Worm (Caenorhabditis elegans) whole organism, midembryonic: Measurements from ENCODE around the gene scl-9.

ENCODE experiments used
- T22C8.4 ChIP-seq: fragments of 200-800 bp; sonication (Bioruptor generic); IDR thresholded peaks from 2 replicates; pipeline ENCODE4 v1.3.6; 2022; ENCODE audit warnings: missing genetic modification characterization, missing compliant biosample characterization
- cog-1 ChIP-seq: sonication (generic microtip); optimal IDR thresholded peaks from 2 replicates; lab custom pipeline; 2016; ENCODE audit warnings: missing genetic modification characterization, missing compliant biosample characterization
- flt-1 ChIP-seq: fragments of 200-800 bp; sonication (Bioruptor generic); IDR thresholded peaks from 2 replicates; pipeline ENCODE4 v1.3.6; 2022; ENCODE audit warnings: missing genetic modification characterization, missing compliant biosample characterization
- klf-2 ChIP-seq: fragments of 200-800 bp; sonication (Bioruptor generic); conservative IDR thresholded peaks from 2 replicates; pipeline ENCODE4 v1.3.6; 2022; ENCODE audit warnings: missing genetic modification reagents, missing genetic modification characterization, missing compliant biosample characterization
- med-1 ChIP-seq: sonication (generic microtip); optimal IDR thresholded peaks from 2 replicates; lab custom pipeline; 2017; ENCODE audit warnings: missing genetic modification characterization, mild to moderate bottlenecking, missing compliant biosample characterization, antibody characterized with exemption, missing genetic modification reagents; ENCODE audit not compliant: insufficient read depth
- ref-1 ChIP-seq: fragments of 200-800 bp; sonication (Bioruptor generic); conservative IDR thresholded peaks from 2 replicates; pipeline ENCODE4 v1.3.6; 2022; ENCODE audit warnings: missing genetic modification reagents, missing genetic modification characterization, missing compliant biosample characterization
- tab-1 ChIP-seq: fragments of 200-800 bp; sonication (Bioruptor generic); IDR thresholded peaks from 2 replicates; pipeline ENCODE4 v1.3.6; 2022; ENCODE audit warnings: missing genetic modification characterization, missing compliant biosample characterization
- ztf-23 ChIP-seq: fragments of 200-800 bp; sonication (Bioruptor generic); IDR thresholded peaks from 2 replicates; pipeline ENCODE4 v1.3.6; 2022; ENCODE audit warnings: missing genetic modification reagents, missing genetic modification characterization, missing compliant biosample characterization
- ztf-29 ChIP-seq: fragments of 200-800 bp; sonication (Bioruptor generic); IDR thresholded peaks from 2 replicates; pipeline ENCODE4 v1.3.6; 2022; ENCODE audit warnings: missing genetic modification reagents, missing genetic modification characterization, missing compliant biosample characterization

scl-9 gene

DNA sequence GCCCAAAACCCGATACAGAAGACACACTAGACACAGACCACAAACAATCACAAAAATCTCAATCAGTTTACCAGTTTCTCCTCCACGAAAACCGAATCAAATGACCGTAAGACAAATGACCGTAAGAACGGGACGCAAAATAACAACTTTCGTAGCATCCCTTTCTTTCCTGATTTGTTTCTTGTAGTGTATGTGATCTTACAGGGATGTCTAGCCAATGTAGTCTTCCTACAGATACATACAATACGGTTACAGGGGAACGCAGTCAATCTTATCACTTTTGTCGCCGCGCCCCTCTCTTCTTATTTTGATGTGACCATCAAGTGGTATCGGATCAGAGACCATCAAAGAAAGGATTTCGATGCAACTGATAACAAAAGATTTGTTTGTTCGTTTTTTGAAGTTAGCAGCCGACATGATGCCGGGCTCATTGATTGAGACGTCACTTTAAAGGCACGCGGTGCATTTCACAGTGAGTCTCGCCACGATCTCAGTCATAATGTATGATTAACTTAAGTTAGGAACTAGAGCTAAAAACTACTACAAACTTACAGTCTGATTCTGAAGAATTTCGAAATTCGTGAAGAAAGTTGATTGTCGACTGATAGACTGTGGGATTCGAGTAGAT, 28.8 kb downstream of the scl-9 start:
- TF ChIP-seq tab-1, result no peak
- no peak for TF ChIP-seq ztf-29
- TF ChIP-seq T22C8.4 (GFP tag; lab: Robert Waterston, UW), result no peak
- TF ChIP-seq ztf-23 (GFP tag; lab: Robert Waterston, UW), result no peak
- TF ChIP-seq cog-1, result no peak
- TF ChIP-seq klf-2 (GFP tag; lab: Robert Waterston, UW), result no peak
- no peak for TF ChIP-seq med-1 (GFP tag; lab: Kevin White, UChicago)
- TF ChIP-seq ref-1 (GFP tag; lab: Robert Waterston, UW), result no peak
- no peak for TF ChIP-seq flt-1

DNA sequence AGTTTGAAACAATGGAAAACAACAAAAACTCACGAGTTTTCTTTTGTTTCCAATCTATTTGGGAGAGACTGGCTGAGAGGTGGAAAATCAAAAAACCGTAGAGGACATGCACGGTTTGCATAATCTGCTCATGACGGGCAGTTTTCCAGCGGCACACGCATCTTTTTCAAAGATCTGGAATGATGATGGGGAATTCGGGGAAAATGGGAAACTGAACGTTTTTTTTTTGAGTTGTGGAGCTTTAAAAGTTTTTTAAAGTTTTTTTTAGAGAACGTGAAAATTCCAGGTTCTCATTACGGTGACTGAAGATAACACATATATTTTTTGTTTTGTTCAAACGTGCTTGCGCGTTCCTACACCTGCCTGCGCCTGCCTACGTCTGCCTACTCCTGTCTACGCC, 29.7 kb downstream of the scl-9 start, which contains the start of gene C39E9.7:
Gene C39E9.7, minus strand, starts transcription at position 101 of the 400 bp plus-strand sequence.
- no peak for TF ChIP-seq cog-1
- TF ChIP-seq ztf-23 (GFP tag; lab: Robert Waterston, UW), result no peak
- no peak for TF ChIP-seq T22C8.4 (GFP tag; lab: Robert Waterston, UW)
- no peak for TF ChIP-seq med-1 (GFP tag; lab: Kevin White, UChicago)
- no peak for TF ChIP-seq tab-1
- no peak for TF ChIP-seq ztf-29
- TF ChIP-seq ref-1 (GFP tag; lab: Robert Waterston, UW), result no peak
- no peak for TF ChIP-seq klf-2 (GFP tag; lab: Robert Waterston, UW)
- no peak for TF ChIP-seq flt-1

DNA sequence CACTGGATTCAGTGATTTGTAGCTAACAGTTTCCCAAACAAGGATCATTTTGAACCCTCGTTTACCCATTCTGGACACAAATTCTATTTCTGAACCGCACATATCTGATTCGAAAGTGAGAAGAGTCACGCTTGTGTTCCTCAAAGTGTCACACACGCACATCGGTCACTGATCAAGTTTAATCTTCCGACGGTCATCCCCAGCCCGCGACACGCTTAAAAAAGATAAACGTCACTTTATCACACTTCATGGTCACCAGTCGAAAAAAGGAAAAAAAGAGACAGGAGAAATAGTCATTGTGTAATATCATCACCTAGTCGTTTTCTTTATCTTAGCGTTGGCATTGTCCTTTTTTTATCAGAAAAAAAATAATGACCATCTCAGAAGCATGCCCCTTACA, 30.7 kb downstream of the scl-9 start:
- TF ChIP-seq cog-1 (no peak), T22C8.4 (GFP tag; lab: Robert Waterston, UW) (no peak), ztf-23 (GFP tag; lab: Robert Waterston, UW) (no peak), ref-1 (GFP tag; lab: Robert Waterston, UW) (no peak)

DNA sequence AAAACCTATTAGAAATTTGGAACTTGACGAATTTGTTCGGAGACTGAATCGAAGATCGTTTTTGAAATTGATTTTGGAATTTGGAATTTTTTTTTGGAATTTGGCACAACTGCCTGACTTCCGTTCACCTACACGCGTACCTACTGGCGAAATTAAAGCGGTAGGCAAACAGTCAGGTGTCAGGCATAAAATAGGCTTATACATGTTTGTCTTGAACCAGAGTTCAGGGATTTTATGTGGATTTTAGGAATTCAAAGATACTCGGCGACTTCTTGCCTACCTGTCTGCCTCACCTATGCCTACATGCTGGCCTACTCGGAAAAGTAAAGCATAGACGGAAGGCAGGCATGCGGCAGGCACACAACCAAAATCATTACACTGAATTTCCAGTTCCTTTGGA, 31.4 kb downstream of the scl-9 start:
- no peak for TF ChIP-seq ref-1 (GFP tag; lab: Robert Waterston, UW)
- TF ChIP-seq ztf-23 (GFP tag; lab: Robert Waterston, UW), result no peak
- TF ChIP-seq T22C8.4 (GFP tag; lab: Robert Waterston, UW), result no peak
- TF ChIP-seq cog-1, result no peak
- no peak for TF ChIP-seq flt-1

DNA sequence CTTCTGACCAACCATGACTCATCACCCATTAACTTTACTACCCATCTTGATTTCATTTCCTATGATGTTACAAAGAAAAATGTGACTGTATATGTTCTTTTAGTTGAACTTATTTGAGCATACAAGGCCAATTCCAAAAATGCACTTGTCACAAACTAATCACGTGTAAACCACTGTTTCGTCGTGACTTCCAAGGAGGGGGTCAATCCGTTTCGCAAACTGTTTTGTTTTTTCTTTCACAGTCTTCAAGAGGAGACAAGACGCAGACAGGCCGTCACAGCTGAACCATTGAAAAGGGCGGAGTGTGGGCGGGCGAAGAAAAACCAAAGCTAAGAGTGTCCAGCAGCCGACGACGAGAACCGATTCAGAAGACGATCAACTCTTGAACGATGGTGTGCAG, 32.2 kb downstream of the scl-9 start, which contains the start of gene C39E9.8:
Gene C39E9.8, plus strand, starts transcription at position 328 of the 400 bp plus-strand sequence.
- TF ChIP-seq T22C8.4 (GFP tag; lab: Robert Waterston, UW), result no peak
- TF ChIP-seq tab-1, result no peak
- no peak for TF ChIP-seq flt-1
- TF ChIP-seq klf-2 (GFP tag; lab: Robert Waterston, UW), result no peak
- TF ChIP-seq ztf-23 (GFP tag; lab: Robert Waterston, UW), result no peak
- no peak for TF ChIP-seq ztf-29
- TF ChIP-seq cog-1, result no peak
- TF ChIP-seq ref-1 (GFP tag; lab: Robert Waterston, UW), result no peak
- no peak for TF ChIP-seq med-1 (GFP tag; lab: Kevin White, UChicago)

DNA sequence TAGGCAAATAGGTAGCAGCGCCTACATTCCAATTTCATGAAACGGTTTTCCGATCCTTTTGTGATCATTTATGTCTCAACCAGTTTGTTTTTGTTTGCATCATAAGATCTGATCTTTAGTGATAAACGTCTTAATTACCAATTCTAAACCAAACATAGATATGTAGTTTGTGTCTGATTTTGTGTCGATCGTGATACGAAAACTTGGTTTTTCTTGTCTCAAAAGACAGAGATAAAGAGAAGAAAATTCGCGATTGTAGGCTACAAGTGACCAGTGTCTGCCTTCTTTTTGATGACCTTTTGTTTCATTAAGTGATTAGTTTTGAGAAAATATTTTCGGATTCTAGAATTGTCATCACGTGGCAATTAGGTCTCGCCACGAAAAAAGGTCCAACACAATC, 33.2 kb downstream of the scl-9 start:
- TF ChIP-seq cog-1 (no peak), ztf-23 (GFP tag; lab: Robert Waterston, UW) (no peak), flt-1 (no peak), tab-1 (no peak), med-1 (GFP tag; lab: Kevin White, UChicago) (no peak), ztf-29 (no peak), T22C8.4 (GFP tag; lab: Robert Waterston, UW) (no peak), klf-2 (GFP tag; lab: Robert Waterston, UW) (no peak)

DNA sequence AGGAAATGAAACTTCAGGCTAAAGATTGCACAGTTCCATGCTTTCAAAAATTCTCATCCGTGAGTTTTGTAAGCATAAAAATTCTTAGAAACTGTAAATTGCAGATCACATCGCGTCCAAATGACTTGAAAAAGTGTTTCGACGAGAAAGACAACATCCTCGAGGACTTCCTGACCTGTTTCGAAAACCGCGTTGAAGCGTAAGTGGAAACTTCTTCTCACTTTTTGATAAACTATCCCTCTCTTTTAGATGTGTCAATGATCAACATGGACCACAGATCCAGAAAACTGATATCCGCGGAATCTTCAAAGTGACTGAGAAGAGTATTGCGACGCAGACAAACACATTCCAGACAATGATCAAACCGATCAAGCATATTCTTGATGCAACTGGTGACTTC, 33.9 kb downstream of the scl-9 start:
- TF ChIP-seq klf-2 (GFP tag; lab: Robert Waterston, UW), result no peak

DNA sequence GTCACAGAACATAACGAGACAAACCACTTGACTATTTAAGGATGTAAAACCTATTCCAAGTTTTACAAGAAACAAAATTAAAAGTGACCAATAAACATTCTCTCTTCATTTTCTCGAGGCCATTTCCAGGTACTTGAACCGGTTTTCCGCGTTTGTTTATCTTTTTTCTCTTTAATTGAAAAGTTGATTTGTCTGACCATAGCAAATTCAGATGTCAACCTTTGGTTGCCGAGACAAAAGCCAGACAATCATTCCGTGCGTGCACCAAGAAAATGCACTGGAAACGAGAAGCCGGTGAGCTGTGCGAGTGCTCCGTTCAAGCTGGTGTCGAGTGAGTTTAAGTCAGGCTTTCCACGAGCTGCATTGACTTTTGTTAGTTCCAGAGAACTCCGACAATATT, 35.2 kb downstream of the scl-9 start:
- TF ChIP-seq med-1 (GFP tag; lab: Kevin White, UChicago) (no peak), flt-1 (no peak), T22C8.4 (GFP tag; lab: Robert Waterston, UW) (no peak), ztf-29 (no peak), klf-2 (GFP tag; lab: Robert Waterston, UW) (no peak), cog-1 (no peak), ztf-23 (GFP tag; lab: Robert Waterston, UW) (no peak)

DNA sequence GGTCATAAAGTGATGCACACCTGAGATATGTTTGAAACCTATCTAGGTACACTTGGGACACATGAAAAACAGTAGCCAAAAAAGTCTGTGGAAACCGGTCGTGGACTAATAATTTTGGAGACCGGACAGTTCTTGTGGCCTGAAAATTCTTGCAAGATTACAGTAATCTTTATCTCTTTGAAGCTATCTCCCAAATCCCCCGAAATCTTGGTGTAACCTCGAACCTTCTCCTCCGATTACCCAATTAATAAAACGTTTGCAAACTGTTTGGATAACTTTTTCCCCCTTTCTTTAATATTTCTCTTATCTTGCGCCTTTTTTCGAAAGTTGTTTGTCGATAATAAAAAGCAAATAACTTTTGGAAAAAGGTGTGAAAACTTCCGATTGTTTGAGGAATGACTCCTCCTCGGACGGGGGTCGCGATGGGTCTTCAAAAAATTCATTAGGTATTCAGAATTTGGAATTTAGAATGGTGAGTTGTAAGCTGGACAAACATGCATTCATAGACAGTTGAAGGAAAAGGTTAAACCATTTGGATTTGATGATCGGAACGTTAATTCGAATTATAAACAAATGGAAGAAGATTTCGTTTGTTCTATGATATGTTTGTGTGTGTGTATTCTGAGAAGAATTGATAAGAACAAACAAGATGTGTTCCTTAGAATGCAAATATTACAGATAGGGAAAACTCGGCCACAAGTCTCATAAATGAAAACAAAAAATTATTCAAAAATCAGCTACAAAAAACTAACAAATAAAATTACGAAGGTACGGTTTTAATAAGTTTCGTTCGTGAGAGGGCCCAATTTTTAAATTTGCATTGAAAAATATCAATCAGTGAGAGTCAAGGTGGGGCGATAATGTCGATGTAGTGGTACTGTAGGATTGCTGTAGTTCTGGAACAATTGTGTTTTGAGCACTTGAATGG, 36.2 kb downstream of the scl-9 start:
- TF ChIP-seq ref-1 (GFP tag; lab: Robert Waterston, UW), result no peak
- TF ChIP-seq cog-1, result no peak
- TF ChIP-seq ztf-29, result no peak
- TF ChIP-seq tab-1, result no peak
- TF ChIP-seq med-1 (GFP tag; lab: Kevin White, UChicago), result no peak

DNA sequence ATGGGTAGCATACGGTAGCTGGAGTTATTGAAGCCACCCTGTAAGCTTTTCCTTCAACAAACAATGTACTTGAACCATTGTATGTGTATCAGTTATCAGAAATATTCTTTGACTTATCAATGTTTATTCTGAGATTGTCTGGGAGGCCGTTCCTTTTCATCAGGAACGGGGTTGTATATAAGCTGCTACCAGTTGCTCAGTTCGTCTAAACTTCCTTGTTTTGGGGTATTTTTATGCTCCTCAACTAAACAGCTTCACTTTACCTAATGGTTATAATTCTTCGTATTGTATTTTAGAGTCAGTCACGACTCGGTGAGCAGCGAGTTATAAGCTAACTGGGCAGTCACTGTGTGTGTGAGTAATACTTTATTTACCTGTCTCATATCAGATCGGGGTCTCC, 38.7 kb downstream of the scl-9 start:
- TF ChIP-seq ref-1 (GFP tag; lab: Robert Waterston, UW), result no peak
- no peak for TF ChIP-seq ztf-23 (GFP tag; lab: Robert Waterston, UW)
- no peak for TF ChIP-seq flt-1
- no peak for TF ChIP-seq cog-1
- TF ChIP-seq klf-2 (GFP tag; lab: Robert Waterston, UW), result no peak
- no peak for TF ChIP-seq med-1 (GFP tag; lab: Kevin White, UChicago)
- TF ChIP-seq tab-1, result no peak
- TF ChIP-seq T22C8.4 (GFP tag; lab: Robert Waterston, UW), result no peak
- no peak for TF ChIP-seq ztf-29
